Worm (Caenorhabditis elegans) whole organism, mixed stage, embryonic: ENCODE measurements around the gene F52H2.15.

Source experiments
- ces-1 ChIP-seq: fragments of 150-350 bp; optimal IDR thresholded peaks from 2 replicates; lab custom pipeline; 2014; ENCODE audit warnings: missing biosample characterization, missing genetic modification reagents, missing genetic modification characterization
- elt-3 ChIP-seq: fragments of 150-350 bp; optimal IDR thresholded peaks from 2 replicates; lab custom pipeline; 2014; ENCODE audit warnings: missing biosample characterization, missing genetic modification characterization
- lsy-2 ChIP-seq: fragments of 150-350 bp; optimal IDR thresholded peaks from 2 replicates; lab custom pipeline; 2014; ENCODE audit warnings: missing biosample characterization, missing genetic modification characterization
- mep-1 ChIP-seq: fragments of 150-350 bp; optimal IDR thresholded peaks from 2 replicates; lab custom pipeline; 2017; ENCODE audit warnings: missing biosample characterization, missing genetic modification reagents, missing genetic modification characterization, inconsistent platforms
- mls-2 ChIP-seq: sonication (generic microtip); optimal IDR thresholded peaks from 2 replicates; lab custom pipeline; 2016; ENCODE audit warnings: mild to moderate bottlenecking, missing genetic modification characterization, moderate library complexity, missing compliant biosample characterization
- nhr-237 ChIP-seq: fragments of 150-350 bp; optimal IDR thresholded peaks from 2 replicates; lab custom pipeline; 2014; ENCODE audit warnings: missing biosample characterization, missing genetic modification characterization
- nhr-28 ChIP-seq: fragments of 150-350 bp; optimal IDR thresholded peaks from 2 replicates; lab custom pipeline; 2014; ENCODE audit warnings: missing biosample characterization, missing genetic modification characterization
- nhr-76 ChIP-seq: sonication (generic microtip); optimal IDR thresholded peaks from 2 replicates; lab custom pipeline; 2017; ENCODE audit warnings: missing biosample characterization, missing genetic modification characterization
- sem-2 ChIP-seq: fragments of 200-800 bp; sonication (Bioruptor generic); optimal IDR thresholded peaks from 2 replicates; lab custom pipeline; 2018; ENCODE audit warnings: mild to moderate bottlenecking, missing genetic modification characterization, missing compliant biosample characterization
- snpc-4 ChIP-seq: fragments of 150-350 bp; optimal IDR thresholded peaks from 2 replicates; lab custom pipeline; 2014; ENCODE audit warnings: missing biosample characterization, missing genetic modification characterization
- sptf-1 ChIP-seq: sonication (generic microtip); optimal IDR thresholded peaks from 2 replicates; lab custom pipeline; 2017; ENCODE audit warnings: mild to moderate bottlenecking, missing genetic modification characterization, moderate library complexity, missing compliant biosample characterization
- ztf-11 ChIP-seq: fragments of 150-350 bp; optimal IDR thresholded peaks from 2 replicates; lab custom pipeline; 2014; ENCODE audit warnings: missing biosample characterization, missing genetic modification characterization

- no peak for TF ChIP-seq snpc-4 (tag; lab: Kevin White, UChicago)
- TF ChIP-seq mls-2 (tag; lab: Kevin White, UChicago) = no peak
- no peak for TF ChIP-seq elt-3 (tag; lab: Kevin White, UChicago)
- TF ChIP-seq mep-1 = no peak
- TF ChIP-seq sem-2 (GFP tag; lab: Kevin White, UChicago) = no peak
- TF ChIP-seq nhr-237 (tag; lab: Kevin White, UChicago) = no peak
- no peak for TF ChIP-seq nhr-28 (tag; lab: Kevin White, UChicago)
- no peak for TF ChIP-seq sptf-1
- TF ChIP-seq ces-1 = no peak
- no peak for TF ChIP-seq nhr-76 (tag; lab: Kevin White, UChicago)
- TF ChIP-seq ztf-11 (tag; lab: Kevin White, UChicago) = no peak
- no peak for TF ChIP-seq lsy-2
Measured at ce11 chrX:2592670-2593280, 27.6 kb downstream of the F52H2.15 start.
